Fruit fly (Drosophila melanogaster): ENCODE results near the gene Rab3-GAP.

- TF ChIP-seq fd96Ca (GFP tag; IDR thresholded peaks at IDR 0.05) = no peak
- TF ChIP-seq CG15710 (tag; optimal IDR thresholded peaks at IDR 0.05) = no peak
- no peak for TF ChIP-seq Pif1B (GFP tag; optimal IDR thresholded peaks at IDR 0.05)
- no peak for TF ChIP-seq D1 (tag; optimal IDR thresholded peaks at IDR 0.05)
- TF ChIP-seq CG13204 (GFP tag; optimal IDR thresholded peaks at IDR 0.05) = no peak
- TF ChIP-seq CG10348 (GFP tag; IDR thresholded peaks at IDR 0.05) = no peak
- TF ChIP-seq CG14655 (GFP tag; optimal IDR thresholded peaks at IDR 0.05) = no peak
- TF ChIP-seq Pif1A (GFP tag; optimal IDR thresholded peaks at IDR 0.05) = no peak
- no peak for TF ChIP-seq CG32121 (GFP tag; IDR thresholded peaks at IDR 0.05)
- no peak for TF ChIP-seq EcR (GFP tag; optimal IDR thresholded peaks at IDR 0.05)
Observed at dm6 chr2L:12040510-12040909, 22.5 kb downstream of the Rab3-GAP start, which contains the start of gene CG6766.
